Worm (Caenorhabditis elegans) whole organism, young adult: Measurements from ENCODE around the gene F19H8.2.

Experiments used
- B0336.3 ChIP-seq: fragments of 200-800 bp; sonication (Bioruptor generic); IDR thresholded peaks from 2 replicates; pipeline ENCODE4 v1.3.6; 2022; ENCODE audit warnings: missing genetic modification characterization, missing compliant biosample characterization
- D2030.7 ChIP-seq: fragments of 200-800 bp; sonication (Bioruptor generic); IDR thresholded peaks from 2 replicates; pipeline ENCODE4 v1.3.6; 2022; ENCODE audit warnings: missing genetic modification reagents, missing genetic modification characterization, missing compliant biosample characterization
- F23B12.7 ChIP-seq: sonication (generic microtip); optimal IDR thresholded peaks from 2 replicates; lab custom pipeline; 2017; ENCODE audit warnings: missing genetic modification characterization, mild to moderate bottlenecking, missing compliant biosample characterization, antibody characterized with exemption, moderate library complexity; ENCODE audit not compliant: insufficient read depth
- F33H1.4 ChIP-seq: fragments of 200-800 bp; sonication (Bioruptor generic); IDR thresholded peaks from 2 replicates; pipeline ENCODE4 v1.3.6; 2022; ENCODE audit warnings: missing genetic modification reagents, missing genetic modification characterization, missing compliant biosample characterization
- T26A5.8 ChIP-seq: sonication (generic microtip); optimal IDR thresholded peaks from 2 replicates; lab custom pipeline; 2016; ENCODE audit warnings: missing genetic modification characterization, missing compliant biosample characterization
- ZK185.1 ChIP-seq: sonication (generic microtip); optimal IDR thresholded peaks from 2 replicates; lab custom pipeline; 2016; ENCODE audit warnings: mild to moderate bottlenecking, missing genetic modification characterization, missing compliant biosample characterization; ENCODE audit not compliant: poor library complexity, severe bottlenecking
- ama-1 ChIP-seq, 3 experiments: fragments of 150-350 bp in 1 of 3; sonication (generic microtip) in 2 of 3; optimal IDR thresholded peaks; 2 replicates each; lab custom pipeline; 2014 to 2018; ENCODE audit warnings: missing biosample characterization in 2 of 3, missing genetic modification characterization in 2 of 3, missing genetic modification reagents in 2 of 3
- aptf-2 ChIP-seq: fragments of 200-800 bp; sonication (Bioruptor generic); conservative IDR thresholded peaks from 2 replicates; pipeline ENCODE4 v1.3.6; 2022; ENCODE audit warnings: missing genetic modification reagents, missing genetic modification characterization, missing compliant biosample characterization
- attf-3 ChIP-seq: fragments of 200-800 bp; sonication (Bioruptor generic); conservative IDR thresholded peaks from 2 replicates; pipeline ENCODE4 v1.3.6; 2022; ENCODE audit warnings: missing genetic modification reagents, missing genetic modification characterization, missing compliant biosample characterization
- bed-1 ChIP-seq: fragments of 200-800 bp; sonication (Bioruptor generic); IDR thresholded peaks from 2 replicates; pipeline ENCODE4 v1.3.6; 2022; ENCODE audit warnings: missing genetic modification reagents, missing genetic modification characterization, missing compliant biosample characterization
- ceh-100 ChIP-seq: fragments of 200-800 bp; sonication (Bioruptor generic); IDR thresholded peaks from 2 replicates; pipeline ENCODE4 v1.3.6; 2022; ENCODE audit warnings: missing genetic modification reagents, missing genetic modification characterization, missing compliant biosample characterization
- ceh-58 ChIP-seq: fragments of 200-800 bp; sonication (Bioruptor generic); IDR thresholded peaks from 2 replicates; pipeline ENCODE4 v1.3.6; 2022; ENCODE audit warnings: missing genetic modification characterization, missing compliant biosample characterization
- dpff-1 ChIP-seq: sonication (generic microtip); optimal IDR thresholded peaks from 2 replicates; lab custom pipeline; 2017; ENCODE audit warnings: mild to moderate bottlenecking, missing genetic modification characterization, missing compliant biosample characterization
- efl-1 ChIP-seq: fragments of 150-350 bp; optimal IDR thresholded peaks from 2 replicates; lab custom pipeline; 2014; ENCODE audit warnings: missing biosample characterization, missing genetic modification reagents, missing genetic modification characterization
- hlh-12 ChIP-seq: sonication (generic microtip); optimal IDR thresholded peaks from 2 replicates; lab custom pipeline; 2016; ENCODE audit warnings: missing genetic modification characterization, missing compliant biosample characterization
- hmg-1.2 ChIP-seq: fragments of 200-800 bp; sonication (Bioruptor generic); IDR thresholded peaks from 2 replicates; pipeline ENCODE4 v1.3.6; 2022; ENCODE audit warnings: missing genetic modification reagents, missing genetic modification characterization, missing compliant biosample characterization
- hrde-1 ChIP-seq: sonication (generic microtip); optimal IDR thresholded peaks from 2 replicates; lab custom pipeline; 2016; ENCODE audit warnings: missing genetic modification characterization, mild to moderate bottlenecking, missing compliant biosample characterization, moderate library complexity, missing genotype, missing genetic modification reagents, borderline replicate concordance
- lin-35 ChIP-seq, 3 experiments: fragments of 150-350 bp in 2 of 3; sonication (generic microtip) in 1 of 3; optimal IDR thresholded peaks; 2 replicates each; lab custom pipeline; 2014 to 2018; ENCODE audit warnings: missing biosample characterization in 3 of 3, missing genetic modification characterization in 3 of 3, missing genetic modification reagents in 3 of 3
- madf-10 ChIP-seq: sonication (generic microtip); optimal IDR thresholded peaks from 2 replicates; lab custom pipeline; 2016; ENCODE audit warnings: mild to moderate bottlenecking, missing genetic modification characterization, missing compliant biosample characterization
- madf-3 ChIP-seq: fragments of 200-800 bp; sonication (Bioruptor generic); IDR thresholded peaks from 2 replicates; pipeline ENCODE4 v1.3.6; 2022; ENCODE audit warnings: missing genetic modification reagents, missing genetic modification characterization, missing compliant biosample characterization
- madf-6 ChIP-seq: fragments of 200-800 bp; sonication (Bioruptor generic); IDR thresholded peaks from 2 replicates; pipeline ENCODE4 v1.3.6; 2022; ENCODE audit warnings: missing genetic modification reagents, missing genetic modification characterization, missing compliant biosample characterization
- mcd-1 ChIP-seq: fragments of 200-800 bp; sonication (Bioruptor generic); IDR thresholded peaks from 2 replicates; pipeline ENCODE4 v1.3.6; 2022; ENCODE audit warnings: missing genetic modification reagents, missing genetic modification characterization, missing compliant biosample characterization
- mxl-1 ChIP-seq: sonication (generic microtip); optimal IDR thresholded peaks from 2 replicates; lab custom pipeline; 2016; ENCODE audit warnings: missing genetic modification characterization, missing compliant biosample characterization
- nfya-2 ChIP-seq: fragments of 200-800 bp; sonication (Bioruptor generic); IDR thresholded peaks from 2 replicates; pipeline ENCODE4 v1.3.6; 2022; ENCODE audit warnings: missing genetic modification reagents, missing genetic modification characterization, missing compliant biosample characterization
- sea-2 ChIP-seq: fragments of 200-800 bp; sonication (Bioruptor generic); IDR thresholded peaks from 2 replicates; pipeline ENCODE4 v1.3.6; 2022; ENCODE audit warnings: missing genetic modification characterization, missing compliant biosample characterization
- snpc-1.1 ChIP-seq: sonication (generic microtip); optimal IDR thresholded peaks from 2 replicates; lab custom pipeline; 2017; ENCODE audit warnings: missing genetic modification characterization, mild to moderate bottlenecking, missing compliant biosample characterization, antibody characterized with exemption, moderate library complexity, missing genotype, missing genetic modification reagents; ENCODE audit not compliant: insufficient read depth
- snpc-1.3 ChIP-seq: sonication (generic microtip); optimal IDR thresholded peaks from 2 replicates; lab custom pipeline; 2017; ENCODE audit warnings: missing genetic modification characterization, mild to moderate bottlenecking, missing compliant biosample characterization, antibody characterized with exemption, moderate library complexity, missing genotype, missing genetic modification reagents; ENCODE audit not compliant: insufficient read depth
- tbp1 ChIP-seq: fragments of 200-800 bp; sonication (Bioruptor generic); optimal IDR thresholded peaks from 2 replicates; lab custom pipeline; 2018; ENCODE audit warnings: mild to moderate bottlenecking, missing genetic modification characterization, missing compliant biosample characterization
- unc-130 ChIP-seq: sonication (generic microtip); optimal IDR thresholded peaks from 2 replicates; lab custom pipeline; 2016; ENCODE audit warnings: missing genetic modification reagents, missing genetic modification characterization, missing compliant biosample characterization
- zim-3 ChIP-seq: sonication (generic microtip); optimal IDR thresholded peaks from 2 replicates; lab custom pipeline; 2017; ENCODE audit warnings: mild to moderate bottlenecking, missing genetic modification characterization, moderate library complexity, missing compliant biosample characterization
- ztf-22 ChIP-seq: fragments of 200-800 bp; sonication (Bioruptor generic); optimal IDR thresholded peaks from 2 replicates; lab custom pipeline; 2018; ENCODE audit warnings: mild to moderate bottlenecking, missing genetic modification characterization, moderate library complexity, missing compliant biosample characterization

The F19H8.2 gene

ce11 chrII:14616402-14616801 lies 10.7 kb upstream of the F19H8.2 start:
- no peak for TF ChIP-seq attf-3 (GFP tag; lab: Robert Waterston, UW)
- no peak for TF ChIP-seq snpc-1.1 (tag; lab: Kevin White, UChicago)
- TF ChIP-seq zim-3 (tag; lab: Kevin White, UChicago) = no peak
- TF ChIP-seq B0336.3 = no peak
- TF ChIP-seq bed-1 (GFP tag; lab: Robert Waterston, UW) = no peak
- TF ChIP-seq tbp1 (GFP tag; lab: Kevin White, UChicago) = no peak
- no peak for TF ChIP-seq F23B12.7 (tag; lab: Kevin White, UChicago)
- no peak for TF ChIP-seq snpc-1.3 (tag; lab: Kevin White, UChicago)
- no peak for TF ChIP-seq dpff-1 (tag; lab: Kevin White, UChicago)
- TF ChIP-seq D2030.7 (GFP tag; lab: Robert Waterston, UW) = no peak
- no peak for TF ChIP-seq unc-130
- no peak for TF ChIP-seq mcd-1 (GFP tag; lab: Robert Waterston, UW)
- TF ChIP-seq aptf-2 (GFP tag; lab: Robert Waterston, UW) = no peak
- no peak for TF ChIP-seq nfya-2 (GFP tag; lab: Robert Waterston, UW)
- no peak for TF ChIP-seq ceh-58 (GFP tag; lab: Robert Waterston, UW)
- no peak for TF ChIP-seq efl-1
- no peak for TF ChIP-seq lin-35 (GFP tag; optimal IDR thresholded peaks at IDR 0.05; lab: Kevin White, UChicago)
- TF ChIP-seq sea-2 (GFP tag; lab: Robert Waterston, UW) = no peak
- no peak for TF ChIP-seq T26A5.8 (tag; lab: Kevin White, UChicago)
- TF ChIP-seq madf-10 (tag; lab: Kevin White, UChicago) = no peak

- TF ChIP-seq ceh-100 (GFP tag; lab: Robert Waterston, UW) = no peak
- no peak for TF ChIP-seq mxl-1 (tag; lab: Kevin White, UChicago)
- TF ChIP-seq ztf-22 = no peak
- TF ChIP-seq madf-6 = no peak
- no peak for TF ChIP-seq ZK185.1 (tag; lab: Kevin White, UChicago)
- no peak for TF ChIP-seq F33H1.4 (GFP tag; lab: Robert Waterston, UW)
- TF ChIP-seq mcd-1 (GFP tag; lab: Robert Waterston, UW) = no peak
- TF ChIP-seq, all 124 proteins: peak for 0
Observed at ce11 chrII:14615735-14616134, 10.1 kb upstream of the F19H8.2 start, which contains the start of gene mltn-9. mltn-9 (plus strand) TSS chrII:14616035.

ce11 chrII:14611307-14611706 lies 5.6 kb upstream of the F19H8.2 start:
- TF ChIP-seq hlh-12 (no peak), madf-3 (GFP tag; lab: Robert Waterston, UW) (no peak)

ce11 chrII:14610492-14611142 lies 4.9 kb upstream of the F19H8.2 start:
- no peak for TF ChIP-seq hrde-1 (tag; lab: Kevin White, UChicago)
- TF ChIP-seq T26A5.8 (tag; lab: Kevin White, UChicago) = no peak
- no peak for TF ChIP-seq hmg-1.2
- TF ChIP-seq ama-1 (optimal IDR thresholded peaks at IDR 0.05; lab: Kevin White, UChicago) = peak; percentile 35
- TF ChIP-seq ama-1 (GFP tag; optimal IDR thresholded peaks at IDR 0.05; lab: Kevin White, UChicago) = no peak
